Fruit fly (Drosophila melanogaster) whole organism: ENCODE results near the gene elgi.

Source experiments
- EcR ChIP-seq, 2 experiments: fragments of >200 bp; optimal IDR thresholded peaks; 2 replicates each; lab custom pipeline; 2017; ENCODE audit warnings: missing biosample characterization in 2 of 2, missing genetic modification characterization in 2 of 2, missing genetic modification reagents in 2 of 2
- pan ChIP-seq: fragments of >200 bp; optimal IDR thresholded peaks from 2 replicates; lab custom pipeline; 2017
- psq ChIP-seq: fragments of >200 bp; optimal IDR thresholded peaks from 2 replicates; lab custom pipeline; 2017
- usp ChIP-seq: fragments of >200 bp; optimal IDR thresholded peaks from 2 replicates; lab custom pipeline; 2017; ENCODE audit warnings: missing biosample characterization, missing genetic modification characterization, mixed read lengths

DNA sequence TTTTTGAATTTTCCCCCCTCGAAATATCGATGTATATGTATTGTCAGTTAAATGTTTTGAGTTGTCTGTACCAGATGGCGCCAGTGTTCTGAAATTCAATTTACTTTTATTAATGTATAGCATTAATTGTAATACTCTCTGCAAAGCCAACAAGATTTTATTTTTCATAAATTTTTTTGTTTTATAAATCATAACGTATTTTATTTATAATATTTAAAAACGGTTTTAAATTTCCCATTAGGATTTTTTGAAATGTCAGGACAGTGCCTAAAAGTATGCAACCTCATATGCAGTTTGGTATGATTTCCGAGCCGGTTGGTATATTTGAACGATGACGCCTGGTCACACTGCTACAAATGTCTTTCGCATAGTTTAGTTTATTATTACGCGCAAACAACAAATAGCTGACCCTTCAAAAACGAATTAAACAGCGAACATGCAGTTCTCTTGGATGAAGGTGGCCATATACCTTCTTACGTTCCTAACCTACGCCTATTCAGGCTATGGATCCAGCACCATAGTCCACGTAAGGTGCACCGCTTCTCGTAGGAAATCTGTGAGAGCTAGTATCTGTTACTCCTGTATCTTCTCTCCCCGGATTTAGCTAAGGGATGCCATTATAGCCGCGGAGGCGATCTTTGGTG lies 1.4 kb upstream of the elgi start, which contains the start of the genes Pka-C3 and GXIVsPLA2:
- TF ChIP-seq usp (GFP tag; lab: Kevin White, UChicago) (no peak), psq (lab: Kevin White, UChicago) (no peak), pan (no peak), EcR (GFP tag; optimal IDR thresholded peaks at IDR 0.05; lab: Kevin White, UChicago) (no peak)
